Fruit fly (Drosophila melanogaster) whole organism, embryonic: ENCODE measurements around the gene side-IV.

Source experiments
- CG10959 ChIP-seq: fragments of 200-800 bp; sonication (Bioruptor generic); IDR thresholded peaks from 2 replicates; pipeline ENCODE4 v1.3.6; 2022; ENCODE audit warnings: missing biosample characterization, missing genetic modification characterization
- CG11093 ChIP-seq: fragments of 200-800 bp; sonication (Bioruptor generic); IDR thresholded peaks from 3 replicates; pipeline ENCODE4 v1.3.6; 2022; ENCODE audit warnings: missing biosample characterization, missing genetic modification characterization
- CG11456 ChIP-seq: fragments of 200-800 bp; sonication (Bioruptor generic); IDR thresholded peaks from 3 replicates; pipeline ENCODE4 v1.3.6; 2022; ENCODE audit warnings: missing biosample characterization, missing genetic modification characterization
- CG12236 ChIP-seq: fragments of 200-800 bp; sonication (Bioruptor generic); optimal IDR thresholded peaks from 2 replicates; lab custom pipeline; 2016; ENCODE audit warnings: missing biosample characterization, missing genetic modification characterization
- CG12659 ChIP-seq: fragments of 200-800 bp; sonication (Bioruptor generic); optimal IDR thresholded peaks from 3 replicates; lab custom pipeline; 2017; ENCODE audit warnings: mild to moderate bottlenecking, missing biosample characterization, missing genetic modification reagents, missing genetic modification characterization
- CG13775 ChIP-seq: fragments of 200-800 bp; sonication (Bioruptor generic); optimal IDR thresholded peaks from 3 replicates; lab custom pipeline; 2017; ENCODE audit warnings: missing biosample characterization, mild to moderate bottlenecking, missing genetic modification characterization
- CG14860 ChIP-seq: fragments of 200-800 bp; sonication (Bioruptor generic); IDR thresholded peaks from 3 replicates; pipeline ENCODE4 v1.3.6; 2022; ENCODE audit warnings: missing biosample characterization, missing genetic modification characterization; ENCODE audit not compliant: partially characterized antibody
- CG1529 ChIP-seq: fragments of 200-800 bp; sonication (Bioruptor generic); optimal IDR thresholded peaks from 3 replicates; lab custom pipeline; 2018; ENCODE audit warnings: missing biosample characterization, missing genetic modification characterization
- CG1647 ChIP-seq: fragments of 200-800 bp; sonication (Bioruptor generic); optimal IDR thresholded peaks from 3 replicates; lab custom pipeline; 2016; ENCODE audit warnings: missing biosample characterization, missing genetic modification characterization
- CG17385 ChIP-seq: fragments of 200-800 bp; sonication (Bioruptor generic); optimal IDR thresholded peaks from 3 replicates; lab custom pipeline; 2018; ENCODE audit warnings: missing biosample characterization, mild to moderate bottlenecking, missing genetic modification characterization
- CG17612 ChIP-seq: fragments of 200-800 bp; sonication (Bioruptor generic); IDR thresholded peaks from 2 replicates; pipeline ENCODE4 v1.3.6; 2022; ENCODE audit warnings: missing biosample characterization, missing genetic modification characterization
- CG2120 ChIP-seq: fragments of 200-800 bp; sonication (Bioruptor generic); optimal IDR thresholded peaks from 3 replicates; lab custom pipeline; 2016; ENCODE audit warnings: missing biosample characterization, missing genetic modification characterization
- CG2712 ChIP-seq: fragments of 200-800 bp; optimal IDR thresholded peaks from 3 replicates; lab custom pipeline; 2019; ENCODE audit warnings: missing biosample characterization, mild to moderate bottlenecking, missing genetic modification characterization, moderate library complexity
- CG4854 ChIP-seq: fragments of 200-800 bp; sonication (Bioruptor generic); optimal IDR thresholded peaks from 2 replicates; lab custom pipeline; 2016; ENCODE audit warnings: missing biosample characterization, missing genetic modification characterization, inconsistent platforms
- D19B ChIP-seq: fragments of 200-800 bp; sonication (Bioruptor generic); optimal IDR thresholded peaks from 2 replicates; lab custom pipeline; 2017; ENCODE audit warnings: missing biosample characterization, mild to moderate bottlenecking, missing genetic modification characterization
- Dll ChIP-seq: fragments of 200-800 bp; sonication (Bioruptor generic); IDR thresholded peaks from 4 replicates; pipeline ENCODE4 v1.3.6; 2022; ENCODE audit warnings: missing biosample characterization, missing genetic modification characterization; ENCODE audit not compliant: partially characterized antibody
- Doc2 ChIP-seq: fragments of 200-800 bp; sonication (Bioruptor generic); IDR thresholded peaks from 2 replicates; pipeline ENCODE4 v1.3.6; 2022; ENCODE audit warnings: missing biosample characterization, missing genetic modification characterization
- Dref ChIP-seq: fragments of 200-800 bp; sonication (Bioruptor generic); IDR thresholded peaks from 2 replicates; pipeline ENCODE4 v1.3.6; 2022; ENCODE audit warnings: missing biosample characterization, missing genetic modification characterization
- ERR ChIP-seq: fragments of 200-800 bp; sonication (Bioruptor generic); optimal IDR thresholded peaks from 2 replicates; lab custom pipeline; 2016; ENCODE audit warnings: missing biosample characterization, missing genetic modification characterization
- Elba2 ChIP-seq: fragments of 200-800 bp; sonication (Bioruptor generic); optimal IDR thresholded peaks from 3 replicates; lab custom pipeline; 2016; ENCODE audit warnings: missing biosample characterization, missing genetic modification characterization
- Gsc ChIP-seq: fragments of 200-800 bp; sonication (Bioruptor generic); IDR thresholded peaks from 2 replicates; pipeline ENCODE4 v1.3.6; 2022; ENCODE audit warnings: missing biosample characterization, missing genetic modification characterization
- HLH4C ChIP-seq: fragments of 200-800 bp; sonication (Bioruptor generic); IDR thresholded peaks from 3 replicates; pipeline ENCODE4 v1.3.6; 2022; ENCODE audit warnings: missing biosample characterization, missing genetic modification characterization; ENCODE audit not compliant: partially characterized antibody
- Meics ChIP-seq: fragments of 200-800 bp; sonication (Bioruptor generic); optimal IDR thresholded peaks from 2 replicates; lab custom pipeline; 2017; ENCODE audit warnings: missing biosample characterization, mild to moderate bottlenecking, missing genetic modification characterization
- PHDP ChIP-seq: fragments of 200-800 bp; sonication (Bioruptor generic); optimal IDR thresholded peaks from 3 replicates; lab custom pipeline; 2018; ENCODE audit warnings: missing biosample characterization, mild to moderate bottlenecking, missing genetic modification characterization, moderate library complexity
- Side ChIP-seq: fragments of 200-800 bp; sonication (Bioruptor generic); optimal IDR thresholded peaks from 2 replicates; lab custom pipeline; 2016; ENCODE audit warnings: missing biosample characterization, missing genetic modification characterization
- Vsx1 ChIP-seq: fragments of 200-800 bp; sonication (Bioruptor generic); optimal IDR thresholded peaks from 2 replicates; lab custom pipeline; 2017; ENCODE audit warnings: missing biosample characterization, mild to moderate bottlenecking, missing genetic modification characterization, missing genetic modification reagents
- YL-1 ChIP-seq: fragments of 200-800 bp; sonication (Bioruptor generic); optimal IDR thresholded peaks from 3 replicates; lab custom pipeline; 2017; ENCODE audit warnings: missing biosample characterization, mild to moderate bottlenecking, missing genetic modification characterization
- az2 ChIP-seq: fragments of 200-800 bp; sonication (Bioruptor generic); optimal IDR thresholded peaks from 3 replicates; lab custom pipeline; 2016; ENCODE audit warnings: missing biosample characterization, missing genetic modification characterization
- dm ChIP-seq: fragments of 200-800 bp; sonication (Bioruptor generic); optimal IDR thresholded peaks from 3 replicates; lab custom pipeline; 2016; ENCODE audit warnings: missing biosample characterization, missing genetic modification characterization
- dmrt11E ChIP-seq: fragments of 200-800 bp; sonication (Bioruptor generic); optimal IDR thresholded peaks from 3 replicates; lab custom pipeline; 2018; ENCODE audit warnings: missing biosample characterization, mild to moderate bottlenecking, missing genetic modification characterization, moderate library complexity
- ems ChIP-seq: fragments of 200-800 bp; sonication (Bioruptor generic); optimal IDR thresholded peaks from 3 replicates; lab custom pipeline; 2016; ENCODE audit warnings: missing biosample characterization, missing genetic modification characterization
- gcm ChIP-seq: fragments of 200-800 bp; sonication (Bioruptor generic); optimal IDR thresholded peaks from 2 replicates; lab custom pipeline; 2019; ENCODE audit warnings: missing biosample characterization, mild to moderate bottlenecking, missing genetic modification characterization, moderate library complexity
- grau ChIP-seq: fragments of 200-800 bp; optimal IDR thresholded peaks from 3 replicates; lab custom pipeline; 2019; ENCODE audit warnings: missing biosample characterization, mild to moderate bottlenecking, missing genetic modification characterization, moderate library complexity
- klu ChIP-seq: fragments of 200-800 bp; sonication (Bioruptor generic); IDR thresholded peaks from 2 replicates; pipeline ENCODE4 v1.3.6; 2022; ENCODE audit warnings: missing biosample characterization, missing genetic modification characterization
- kni ChIP-seq: fragments of 200-800 bp; sonication (Bioruptor generic); optimal IDR thresholded peaks from 3 replicates; lab custom pipeline; 2017; ENCODE audit warnings: mild to moderate bottlenecking, missing biosample characterization, missing genetic modification reagents, missing genetic modification characterization
- lilli ChIP-seq: fragments of 200-800 bp; sonication (Bioruptor generic); optimal IDR thresholded peaks from 3 replicates; lab custom pipeline; 2016; ENCODE audit warnings: missing biosample characterization, missing genetic modification characterization
- oc ChIP-seq: fragments of 200-800 bp; sonication (Bioruptor generic); optimal IDR thresholded peaks from 2 replicates; lab custom pipeline; 2018; ENCODE audit warnings: missing biosample characterization, mild to moderate bottlenecking, missing genetic modification characterization, moderate library complexity
- otp ChIP-seq: fragments of 200-800 bp; sonication (Bioruptor generic); IDR thresholded peaks from 3 replicates; pipeline ENCODE4, ENCODE4 v1.3.6; 2022; ENCODE audit warnings: missing biosample characterization, missing genetic modification characterization
- pan ChIP-seq, 4 experiments: fragments of >200 bp in 3 of 4; fragments of 200-800 bp in 1 of 4; sonication (Bioruptor generic) in 1 of 4; optimal IDR thresholded peaks in 3 of 4; IDR thresholded peaks in 1 of 4; 2 replicates each; pipeline versions ENCODE4 v1.3.6 to Lab custom; 2017 to 2022; ENCODE audit warnings: missing biosample characterization in 2 of 4, missing genetic modification characterization in 2 of 4, mixed read lengths in 1 of 4
- pita ChIP-seq: fragments of 200-800 bp; sonication (Bioruptor generic); optimal IDR thresholded peaks from 2 replicates; lab custom pipeline; 2017; ENCODE audit warnings: missing biosample characterization, mild to moderate bottlenecking, missing genetic modification characterization
- prd ChIP-seq, 3 experiments: fragments of >200 bp in 2 of 3; fragments of 200-800 bp in 1 of 3; sonication (Bioruptor generic) in 1 of 3; optimal IDR thresholded peaks in 2 of 3; IDR thresholded peaks in 1 of 3; 2 replicates in 2 of 3; 3 replicates in 1 of 3; pipeline versions ENCODE4 v1.3.6 to Lab custom; 2017 to 2022; ENCODE audit warnings: missing biosample characterization in 1 of 3, missing genetic modification characterization in 1 of 3
- pum ChIP-seq: fragments of 200-800 bp; sonication (Bioruptor generic); optimal IDR thresholded peaks from 2 replicates; lab custom pipeline; 2016; ENCODE audit warnings: missing biosample characterization, missing genetic modification characterization
- ro ChIP-seq: fragments of 200-800 bp; sonication (Bioruptor generic); IDR thresholded peaks from 2 replicates; pipeline ENCODE4 v1.3.6; 2022; ENCODE audit warnings: missing biosample characterization, missing genetic modification characterization
- row ChIP-seq: fragments of 200-800 bp; sonication (Bioruptor generic); IDR thresholded peaks from 3 replicates; pipeline ENCODE4 v1.3.6; 2022; ENCODE audit warnings: missing biosample characterization, missing genetic modification characterization
- sob ChIP-seq: fragments of 200-800 bp; sonication (Bioruptor generic); IDR thresholded peaks from 2 replicates; pipeline ENCODE4 v1.3.6; 2022; ENCODE audit warnings: missing biosample characterization, missing genetic modification characterization
- tin ChIP-seq: fragments of 200-800 bp; sonication (Bioruptor generic); optimal IDR thresholded peaks from 3 replicates; lab custom pipeline; 2016; ENCODE audit warnings: missing biosample characterization, missing genetic modification characterization
- tio ChIP-seq: fragments of 200-800 bp; sonication (Bioruptor generic); optimal IDR thresholded peaks from 2 replicates; lab custom pipeline; 2017; ENCODE audit warnings: missing biosample characterization, missing genetic modification characterization, inconsistent platforms
- vvl ChIP-seq: fragments of 200-800 bp; sonication (Bioruptor generic); IDR thresholded peaks from 2 replicates; pipeline ENCODE4 v1.3.6; 2022; ENCODE audit warnings: missing biosample characterization, missing genetic modification characterization

The side-IV gene

dm6 chr3R:13400902-13401721 lies 49.3 kb upstream of the side-IV start (continued):
- peak; percentile 69 for TF ChIP-seq kni (GFP tag; lab: Kevin White, UChicago)
- peak; percentile 81 for TF ChIP-seq Vsx1 (GFP tag; lab: Kevin White, UChicago)
- peak; percentile 52 for TF ChIP-seq ERR
- peak; percentile 92 for TF ChIP-seq CG12659 (GFP tag; lab: Kevin White, UChicago)
- TF ChIP-seq CG11093 (GFP tag; lab: Robert Waterston, UW), result peak; percentile 69; the same call in 2 of the 3 replicates
- peak; percentile 49 for TF ChIP-seq Gsc (GFP tag; lab: Robert Waterston, UW)
- TF ChIP-seq row (GFP tag; lab: Robert Waterston, UW), result peak; percentile 88
- TF ChIP-seq Dll, result no peak
- peak; percentile 90 for TF ChIP-seq CG13775 (GFP tag; lab: Kevin White, UChicago)
- no peak for TF ChIP-seq HLH4C
- TF ChIP-seq Elba2, result no peak
- peak; percentile 72 for TF ChIP-seq otp (GFP tag; lab: Robert Waterston, UW)
- TF ChIP-seq CG17612 (GFP tag; lab: Robert Waterston, UW), result peak; percentile 54
- TF ChIP-seq prd (optimal IDR thresholded peaks at IDR 0.05; lab: Kevin White, UChicago), result no peak
- peak; percentile 89 for TF ChIP-seq prd (GFP tag; IDR thresholded peaks at IDR 0.05; lab: Robert Waterston, UW)
- TF ChIP-seq grau, result peak; percentile 93
- peak; percentile 92 for TF ChIP-seq CG2120 (GFP tag; lab: Kevin White, UChicago)
- TF ChIP-seq D19B (GFP tag; lab: Kevin White, UChicago), result peak; percentile 71
- TF ChIP-seq Doc2 (GFP tag; lab: Robert Waterston, UW), result no peak
- TF ChIP-seq pita, result no peak
- peak; percentile 89 for TF ChIP-seq CG1529 (GFP tag; lab: Kevin White, UChicago)
- peak; percentile 90 for TF ChIP-seq gcm (GFP tag; lab: Kevin White, UChicago)
- TF ChIP-seq CG12236 (GFP tag; lab: Kevin White, UChicago), result peak; percentile 80
- TF ChIP-seq CG4854 (GFP tag; lab: Kevin White, UChicago), result peak; percentile 83
- TF ChIP-seq dm (GFP tag; lab: Kevin White, UChicago), result peak; percentile 71
- TF ChIP-seq CG14860 (GFP tag; lab: Robert Waterston, UW), result no peak
- peak; percentile 90 for TF ChIP-seq az2 (GFP tag; lab: Kevin White, UChicago)
- peak; percentile 80 for TF ChIP-seq tin (GFP tag; lab: Kevin White, UChicago)
- TF ChIP-seq Dref (GFP tag; lab: Robert Waterston, UW), result no peak
- peak; percentile 71; the same call in 1 of the 2 replicates for TF ChIP-seq ro (GFP tag; lab: Robert Waterston, UW)
- peak; percentile 71; the same call in 1 of the 3 replicates for TF ChIP-seq CG11456 (GFP tag; lab: Robert Waterston, UW)
- TF ChIP-seq pan (optimal IDR thresholded peaks at IDR 0.05; lab: Kevin White, UChicago), result no peak
- peak in 1 of 2 experiments; percentile 83 for TF ChIP-seq pan (GFP tag; optimal IDR thresholded peaks at IDR 0.05 in 1 of 2, IDR thresholded peaks at IDR 0.05 in 1 of 2)
- TF ChIP-seq Meics (GFP tag; lab: Kevin White, UChicago), result peak; percentile 88
- TF ChIP-seq YL-1, result peak; percentile 3
- TF ChIP-seq CG10959 (GFP tag; lab: Robert Waterston, UW), result peak; percentile 32
- TF ChIP-seq dmrt11E (tag; lab: Kevin White, UChicago), result peak; percentile 91
- TF ChIP-seq PHDP, result peak; percentile 91
- TF ChIP-seq vvl (GFP tag; lab: Robert Waterston, UW), result peak; percentile 89
- TF ChIP-seq CG17385, result peak; percentile 87
- TF ChIP-seq Side, result peak; percentile 86
- TF ChIP-seq CG1647 (GFP tag; lab: Kevin White, UChicago), result peak; percentile 72
- peak; percentile 81 for TF ChIP-seq klu
- TF ChIP-seq ems, result peak; percentile 73
- peak; percentile 87 for TF ChIP-seq oc (tag; lab: Kevin White, UChicago)
- TF ChIP-seq pum (GFP tag; lab: Kevin White, UChicago), result peak; percentile 89
- TF ChIP-seq lilli (GFP tag; lab: Kevin White, UChicago), result peak; percentile 91
- peak; percentile 95 for TF ChIP-seq CG2712 (tag; lab: Kevin White, UChicago)
- TF ChIP-seq sob, result peak; percentile 80
- TF ChIP-seq tio (GFP tag; lab: Kevin White, UChicago), result peak; percentile 92
